Fruit fly (Drosophila melanogaster) S2 (cell line): ENCODE measurements around the gene CG15725.

Experiments
- CG8478 ChIP-seq: fragments of >200 bp; optimal IDR thresholded peaks from 2 replicates; lab custom pipeline; 2018
- CTCF ChIP-seq, 2 experiments: fragments of >200 bp; optimal IDR thresholded peaks; 2 replicates each; lab custom pipeline; 2018

dm6 chrX:12752196-12752595 is 46.5 kb downstream of the CG15725 start:
- peak; percentile 63 for TF ChIP-seq CG8478 (lab: Kevin White, UChicago)
- TF ChIP-seq CTCF (optimal IDR thresholded peaks at IDR 0.05; lab: Kevin White, UChicago), result no peak
